Worm (Caenorhabditis elegans): ENCODE results near the gene Y48C3A.12.
A peak's percentile ranks its signal among the peaks of the same experiment; 100 is the strongest.

Gene Y48C3A.12

DNA sequence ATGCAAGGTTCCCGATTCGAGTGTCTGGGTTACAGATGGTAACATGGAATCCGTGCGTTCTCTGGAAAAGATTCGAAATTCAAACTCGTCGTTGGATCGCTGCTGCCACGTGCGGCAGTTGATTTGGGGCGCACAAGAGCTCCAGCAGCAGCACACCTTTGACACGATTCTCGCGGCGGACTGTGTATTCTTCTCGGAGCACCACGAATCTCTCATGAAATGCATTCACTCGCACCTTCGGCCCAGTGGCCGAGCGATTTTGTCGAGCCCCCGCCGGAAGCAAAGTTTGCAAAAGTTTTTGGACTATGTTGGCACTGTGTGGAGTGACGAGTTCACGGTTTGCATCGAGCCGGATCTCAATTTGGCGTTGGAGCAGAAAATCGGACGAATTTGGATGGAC is 40.3 kb downstream of the Y48C3A.12 start:
- TF ChIP-seq set-16 (GFP tag; IDR thresholded peaks at IDR 0.05) (peak; percentile 55; the same call in 1 of the 2 replicates), duxl-1 (tag; optimal IDR thresholded peaks at IDR 0.05; ENCODE audit: poor library complexity) (no peak)

DNA sequence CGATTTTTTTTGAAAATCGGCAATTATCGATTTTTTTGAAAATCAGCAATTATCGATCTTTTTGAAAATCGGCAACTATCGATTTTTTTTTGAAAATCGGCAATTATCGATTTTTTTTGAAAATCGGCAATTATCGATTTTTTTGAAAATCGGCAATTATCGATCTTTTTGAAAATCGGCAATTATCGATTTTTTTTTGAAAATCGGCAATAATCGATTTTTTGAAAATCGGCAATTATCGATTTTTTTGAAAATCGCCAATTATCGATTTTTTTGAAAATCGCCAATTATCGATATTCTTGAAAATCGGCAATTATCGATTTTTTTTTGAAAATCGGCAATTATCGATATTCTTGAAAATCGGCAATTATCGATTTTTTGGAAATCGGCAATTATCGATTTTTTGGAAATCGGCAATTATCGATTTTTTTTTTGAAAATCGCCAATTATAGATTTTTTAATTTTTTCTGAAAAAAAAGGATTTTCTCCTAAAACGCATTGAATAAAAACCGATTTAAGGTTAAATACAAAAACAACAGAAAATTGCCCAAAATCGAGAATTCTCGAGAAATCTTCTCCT is 41.3 kb downstream of the Y48C3A.12 start:
- peak; percentile 97 for TF ChIP-seq ceh-28 (tag; optimal IDR thresholded peaks at IDR 0.05)
- TF ChIP-seq lim-7 (GFP tag; IDR thresholded peaks at IDR 0.05) = no peak
- TF ChIP-seq snpc-4 (tag; optimal IDR thresholded peaks at IDR 0.05) = no peak
- TF ChIP-seq daf-16 (GFP tag; optimal IDR thresholded peaks at IDR 0.05) = no peak
- no peak for TF ChIP-seq daf-16 (tag; optimal IDR thresholded peaks at IDR 0.05)
- no peak for TF ChIP-seq nhr-25 (tag; optimal IDR thresholded peaks at IDR 0.05; ENCODE audit: borderline replicate concordance, insufficient read depth)

DNA sequence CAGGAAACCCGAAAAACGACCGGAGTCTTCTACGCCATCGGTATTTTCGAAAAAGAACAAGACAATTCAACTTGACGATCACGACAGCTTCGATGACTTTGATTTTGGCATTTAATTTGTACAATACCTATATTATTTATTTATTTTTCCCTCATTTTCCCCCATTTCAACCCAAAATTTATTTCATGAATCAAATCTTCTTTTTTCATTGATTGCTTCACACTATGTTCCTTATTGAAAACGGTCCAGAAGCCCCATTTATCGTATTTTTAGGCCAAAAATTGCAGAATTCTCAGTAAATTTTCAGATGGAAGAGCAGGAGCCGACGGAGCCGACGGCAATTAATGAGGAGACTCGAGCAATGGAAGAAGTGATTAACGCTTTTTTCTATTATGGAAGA is 48.0 kb downstream of the Y48C3A.12 start, which contains the start of gene Y48E1C.2:
Gene Y48E1C.2 (plus strand): TSS at position 301 of the 400 bp plus-strand sequence.
- TF ChIP-seq daf-16 (GFP tag; optimal IDR thresholded peaks at IDR 0.05) (no peak), daf-16 (tag; optimal IDR thresholded peaks at IDR 0.05) (no peak), fos-1 (tag; optimal IDR thresholded peaks at IDR 0.05) (no peak), zip-2 (tag; optimal IDR thresholded peaks at IDR 0.05) (no peak), lir-3 (tag; optimal IDR thresholded peaks at IDR 0.05) (no peak), hlh-11 (tag; optimal IDR thresholded peaks at IDR 0.05) (no peak), spr-1 (tag; optimal IDR thresholded peaks at IDR 0.05) (no peak), daf-12 (tag; optimal IDR thresholded peaks at IDR 0.05) (no peak), ceh-82 (tag; optimal IDR thresholded peaks at IDR 0.05) (no peak), unc-39 (tag; optimal IDR thresholded peaks at IDR 0.05) (no peak), unc-62 (GFP tag; optimal IDR thresholded peaks at IDR 0.05 in 1 of 2) (no peak), unc-62 (tag; optimal IDR thresholded peaks at IDR 0.05) (no peak), mdl-1 (tag; optimal IDR thresholded peaks at IDR 0.05) (no peak), fkh-10 (GFP tag; optimal IDR thresholded peaks at IDR 0.05) (no peak), rbr-2 (tag; optimal IDR thresholded peaks at IDR 0.05) (no peak), ceh-20 (GFP tag; IDR thresholded peaks at IDR 0.05) (no peak), ztf-7 (tag; optimal IDR thresholded peaks at IDR 0.05) (no peak)

DNA sequence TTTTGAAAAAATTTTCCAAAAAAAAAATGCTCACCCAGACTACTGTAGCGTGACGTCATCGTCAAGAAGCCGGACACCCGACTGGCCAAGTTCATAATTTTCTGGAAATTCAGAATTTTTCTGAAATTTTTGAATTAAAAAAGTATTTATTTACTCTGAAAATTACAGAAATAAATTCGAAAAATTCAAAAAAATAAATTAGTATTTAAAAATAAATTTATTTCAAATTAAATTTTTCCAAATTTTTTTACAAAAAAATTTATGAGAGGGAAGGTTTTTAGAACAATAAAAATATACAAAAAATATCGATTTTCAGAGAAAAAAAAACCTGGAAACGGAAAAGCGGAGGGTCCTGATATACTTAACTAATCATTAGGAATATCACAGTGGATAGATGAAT is 60.5 kb downstream of the Y48C3A.12 start, which contains the start of gene Y48E1C.4:
Gene Y48E1C.4 (minus strand): TSS at position 101 of the 400 bp plus-strand sequence.
- TF ChIP-seq spr-1 (tag; optimal IDR thresholded peaks at IDR 0.05) (no peak), hlh-11 (tag; optimal IDR thresholded peaks at IDR 0.05) (no peak), hlh-30 (tag; optimal IDR thresholded peaks at IDR 0.05; ENCODE audit: insufficient read depth) (no peak), ama-1 (optimal IDR thresholded peaks at IDR 0.05) (peak; percentile 27), jun-1 (tag; optimal IDR thresholded peaks at IDR 0.05) (no peak)

All from whole organism, L4 larva.